Worm (Caenorhabditis elegans) whole organism, L2 larva: ENCODE data around the gene zfp-2.

Experiments used
- C34F6.9 ChIP-seq: fragments of 150-350 bp; optimal IDR thresholded peaks from 2 replicates; lab custom pipeline; 2014; ENCODE audit warnings: missing biosample characterization, missing genetic modification characterization
- F13H6.1 ChIP-seq: sonication (generic microtip); optimal IDR thresholded peaks from 2 replicates; lab custom pipeline; 2016; ENCODE audit warnings: missing genetic modification characterization, missing compliant biosample characterization
- R02D3.7 ChIP-seq: fragments of 150-350 bp; optimal IDR thresholded peaks from 2 replicates; lab custom pipeline; 2014; ENCODE audit warnings: missing biosample characterization, missing genetic modification characterization
- Y55F3AM.14 ChIP-seq: fragments of 200-800 bp; sonication (Bioruptor generic); optimal IDR thresholded peaks from 2 replicates; lab custom pipeline; 2018; ENCODE audit warnings: mild to moderate bottlenecking, missing genetic modification characterization, missing compliant biosample characterization
- ZK546.5 ChIP-seq: sonication (generic microtip); optimal IDR thresholded peaks from 2 replicates; lab custom pipeline; 2017; ENCODE audit warnings: missing biosample characterization, missing genetic modification characterization
- aly-2 ChIP-seq: fragments of 150-350 bp; optimal IDR thresholded peaks from 2 replicates; lab custom pipeline; 2014; ENCODE audit warnings: missing biosample characterization, missing genetic modification characterization
- ama-1 ChIP-seq: fragments of 150-350 bp; optimal IDR thresholded peaks from 2 replicates; lab custom pipeline; 2018; ENCODE audit warnings: inconsistent platforms
- blmp-1 ChIP-seq: sonication (generic microtip); optimal IDR thresholded peaks from 2 replicates; lab custom pipeline; 2017; ENCODE audit warnings: missing genetic modification characterization, mild to moderate bottlenecking, missing compliant biosample characterization, antibody characterized with exemption, moderate library complexity; ENCODE audit not compliant: insufficient read depth
- ceh-16 ChIP-seq: fragments of 150-350 bp; optimal IDR thresholded peaks from 2 replicates; lab custom pipeline; 2014; ENCODE audit warnings: missing biosample characterization, missing genetic modification characterization
- ceh-82 ChIP-seq: fragments of 150-350 bp; optimal IDR thresholded peaks from 2 replicates; lab custom pipeline; 2014; ENCODE audit warnings: missing biosample characterization, missing genetic modification characterization
- dmd-4 ChIP-seq: sonication (generic microtip); optimal IDR thresholded peaks from 2 replicates; lab custom pipeline; 2017; ENCODE audit warnings: missing biosample characterization, missing genetic modification characterization
- egl-27 ChIP-seq: sonication (generic microtip); optimal IDR thresholded peaks from 3 replicates; lab custom pipeline; 2017; ENCODE audit warnings: missing biosample characterization, missing genetic modification reagents, missing genetic modification characterization
- elt-1 ChIP-seq: fragments of 150-350 bp; optimal IDR thresholded peaks from 2 replicates; lab custom pipeline; 2014; ENCODE audit warnings: missing biosample characterization, missing genetic modification characterization
- elt-3 ChIP-seq: sonication (generic microtip); optimal IDR thresholded peaks from 2 replicates; lab custom pipeline; 2017; ENCODE audit warnings: missing biosample characterization, missing genetic modification characterization
- fos-1 ChIP-seq: fragments of 150-350 bp; optimal IDR thresholded peaks from 2 replicates; lab custom pipeline; 2014; ENCODE audit warnings: missing biosample characterization, missing genetic modification characterization
- gmeb-1 ChIP-seq: fragments of 150-350 bp; optimal IDR thresholded peaks from 2 replicates; lab custom pipeline; 2014; ENCODE audit warnings: missing biosample characterization, missing genetic modification characterization
- lin-11 ChIP-seq: fragments of 150-350 bp; sonication (generic microtip); optimal IDR thresholded peaks from 2 replicates; lab custom pipeline; 2014; ENCODE audit warnings: missing biosample characterization, missing genetic modification characterization, inconsistent platforms, mixed read lengths
- lin-13 ChIP-seq: fragments of 150-350 bp; optimal IDR thresholded peaks from 2 replicates; lab custom pipeline; 2014; ENCODE audit warnings: missing biosample characterization, missing genetic modification reagents, missing genetic modification characterization
- lin-39 ChIP-seq: fragments of 150-350 bp; optimal IDR thresholded peaks from 2 replicates; lab custom pipeline; 2014; ENCODE audit warnings: missing biosample characterization, missing genetic modification reagents, missing genetic modification characterization
- lsy-2 ChIP-seq, 2 experiments: fragments of 150-350 bp in 1 of 2; sonication (generic microtip) in 1 of 2; optimal IDR thresholded peaks; 2 replicates each; lab custom pipeline; 2014 to 2017; ENCODE audit warnings: missing biosample characterization in 2 of 2, missing genetic modification characterization in 2 of 2
- mab-5 ChIP-seq: fragments of 150-350 bp; optimal IDR thresholded peaks from 2 replicates; lab custom pipeline; 2014; ENCODE audit warnings: missing biosample characterization, missing genetic modification characterization
- mbf-1 ChIP-seq: sonication (generic microtip); optimal IDR thresholded peaks from 2 replicates; lab custom pipeline; 2017; ENCODE audit warnings: missing biosample characterization, missing genetic modification characterization
- mdl-1 ChIP-seq, 2 experiments: fragments of 150-350 bp in 1 of 2; sonication (generic microtip) in 1 of 2; optimal IDR thresholded peaks; 2 replicates each; lab custom pipeline; 2017; ENCODE audit warnings: missing biosample characterization in 2 of 2, missing genetic modification characterization in 2 of 2
- nhr-10 ChIP-seq: sonication (generic microtip); optimal IDR thresholded peaks from 2 replicates; lab custom pipeline; 2017; ENCODE audit warnings: missing biosample characterization, missing genetic modification characterization
- nhr-11 ChIP-seq: fragments of 150-350 bp; optimal IDR thresholded peaks from 2 replicates; lab custom pipeline; 2014; ENCODE audit warnings: missing biosample characterization, missing genetic modification characterization
- nhr-12 ChIP-seq: fragments of 150-350 bp; optimal IDR thresholded peaks from 2 replicates; lab custom pipeline; 2014; ENCODE audit warnings: missing biosample characterization, missing genetic modification characterization
- nhr-129 ChIP-seq: fragments of 150-350 bp; optimal IDR thresholded peaks from 2 replicates; lab custom pipeline; 2014; ENCODE audit warnings: missing biosample characterization, missing genetic modification characterization
- nhr-21 ChIP-seq: fragments of 150-350 bp; optimal IDR thresholded peaks from 2 replicates; lab custom pipeline; 2014; ENCODE audit warnings: missing biosample characterization, missing genetic modification characterization
- nhr-23 ChIP-seq: fragments of 150-350 bp; optimal IDR thresholded peaks from 2 replicates; lab custom pipeline; 2014; ENCODE audit warnings: missing biosample characterization, missing genetic modification reagents, missing genetic modification characterization
- nhr-237 ChIP-seq: fragments of 150-350 bp; optimal IDR thresholded peaks from 2 replicates; lab custom pipeline; 2014; ENCODE audit warnings: missing biosample characterization, missing genetic modification characterization
- nhr-25 ChIP-seq: fragments of 150-350 bp; sonication (generic microtip); optimal IDR thresholded peaks from 3 replicates; lab custom pipeline; 2014; ENCODE audit warnings: missing biosample characterization, missing genetic modification characterization
- nhr-6 ChIP-seq: fragments of 150-350 bp; optimal IDR thresholded peaks from 2 replicates; lab custom pipeline; 2014; ENCODE audit warnings: missing biosample characterization, missing genetic modification characterization
- nhr-77 ChIP-seq: fragments of 150-350 bp; optimal IDR thresholded peaks from 2 replicates; lab custom pipeline; 2014; ENCODE audit warnings: missing biosample characterization, missing genetic modification characterization
- peb-1 ChIP-seq: fragments of 150-350 bp; optimal IDR thresholded peaks from 2 replicates; lab custom pipeline; 2014; ENCODE audit warnings: missing biosample characterization, missing genetic modification characterization
- sem-4 ChIP-seq: fragments of 150-350 bp; optimal IDR thresholded peaks from 2 replicates; lab custom pipeline; 2014; ENCODE audit warnings: missing biosample characterization, missing genetic modification reagents, missing genetic modification characterization
- skn-1 ChIP-seq: sonication (generic microtip); optimal IDR thresholded peaks from 2 replicates; lab custom pipeline; 2017; ENCODE audit warnings: missing biosample characterization, missing genetic modification characterization
- sma-3 ChIP-seq: sonication (generic microtip); optimal IDR thresholded peaks from 2 replicates; lab custom pipeline; 2016; ENCODE audit warnings: missing genetic modification reagents, missing genetic modification characterization, missing compliant biosample characterization
- sma-9 ChIP-seq, 2 experiments: fragments of 150-350 bp in 1 of 2; sonication (generic microtip) in 1 of 2; optimal IDR thresholded peaks; 2 replicates each; lab custom pipeline; 2014 to 2016; ENCODE audit warnings: missing genetic modification characterization in 2 of 2, mild to moderate bottlenecking in 1 of 2, missing biosample characterization in 1 of 2, missing compliant biosample characterization in 1 of 2, missing genetic modification reagents in 1 of 2, moderate library complexity in 1 of 2
- unc-55 ChIP-seq: fragments of 150-350 bp; sonication (generic microtip); optimal IDR thresholded peaks from 3 replicates; lab custom pipeline; 2014; ENCODE audit warnings: missing biosample characterization, missing genetic modification reagents, missing genetic modification characterization
- zag-1 ChIP-seq: fragments of 150-350 bp; optimal IDR thresholded peaks from 2 replicates; lab custom pipeline; 2014; ENCODE audit warnings: missing biosample characterization, missing genetic modification characterization
- ztf-1 ChIP-seq: fragments of 200-800 bp; sonication (Bioruptor generic); conservative IDR thresholded peaks from 2 replicates; pipeline ENCODE4 v1.3.6; 2022; ENCODE audit warnings: missing genetic modification characterization, missing compliant biosample characterization
- ztf-11 ChIP-seq: sonication (generic microtip); optimal IDR thresholded peaks from 2 replicates; lab custom pipeline; 2017; ENCODE audit warnings: missing biosample characterization, missing genetic modification characterization
- ztf-4 ChIP-seq: fragments of 150-350 bp; optimal IDR thresholded peaks from 2 replicates; lab custom pipeline; 2014; ENCODE audit warnings: missing biosample characterization, missing genetic modification characterization

zfp-2 gene

ce11 chrII:9583461-9583860 lies 26.0 kb downstream of the zfp-2 start, which contains the start of gene wee-1.1:
Gene wee-1.1, minus strand, starts transcription at chrII:9583561.
- TF ChIP-seq ceh-16 (tag; lab: Kevin White, UChicago) (no peak), ama-1 (lab: Kevin White, UChicago) (no peak), nhr-25 (tag; lab: Kevin White, UChicago) (no peak), C34F6.9 (tag; lab: Kevin White, UChicago) (no peak), zag-1 (tag; lab: Kevin White, UChicago) (no peak), lsy-2 (tag; optimal IDR thresholded peaks at IDR 0.05; lab: Kevin White, UChicago) (no peak), R02D3.7 (tag; lab: Kevin White, UChicago) (no peak), lin-11 (tag; lab: Kevin White, UChicago) (no peak), nhr-21 (tag; lab: Kevin White, UChicago) (no peak), sem-4 (no peak), nhr-23 (tag; lab: Kevin White, UChicago) (no peak), nhr-10 (no peak), ztf-1 (no peak), mdl-1 (tag; optimal IDR thresholded peaks at IDR 0.05; lab: Kevin White, UChicago) (no peak)
- TF ChIP-seq, all 48 proteins: peak for 0

ce11 chrII:9586734-9587209 lies 29.3 kb downstream of the zfp-2 start, which contains the start of gene ugt-58:
Gene ugt-58, minus strand, starts transcription at chrII:9586784.
- peak; percentile 50 for TF ChIP-seq sma-3
- TF ChIP-seq gmeb-1 (tag; lab: Kevin White, UChicago) = peak; percentile 36
- TF ChIP-seq Y55F3AM.14 (GFP tag; lab: Kevin White, UChicago) = no peak
- TF ChIP-seq sma-9 (GFP tag; optimal IDR thresholded peaks at IDR 0.05; lab: Kevin White, UChicago) = peak; percentile 65
- TF ChIP-seq sma-9 (tag; optimal IDR thresholded peaks at IDR 0.05; lab: Kevin White, UChicago) = no peak
- no peak for TF ChIP-seq R02D3.7 (tag; lab: Kevin White, UChicago)
- TF ChIP-seq nhr-25 (tag; lab: Kevin White, UChicago) = peak; percentile 64
- TF ChIP-seq fos-1 (tag; lab: Kevin White, UChicago) = peak; percentile 37
- peak; percentile 9 for TF ChIP-seq nhr-21 (tag; lab: Kevin White, UChicago)
- peak; percentile 25 for TF ChIP-seq blmp-1 (tag; lab: Kevin White, UChicago)

DNA sequence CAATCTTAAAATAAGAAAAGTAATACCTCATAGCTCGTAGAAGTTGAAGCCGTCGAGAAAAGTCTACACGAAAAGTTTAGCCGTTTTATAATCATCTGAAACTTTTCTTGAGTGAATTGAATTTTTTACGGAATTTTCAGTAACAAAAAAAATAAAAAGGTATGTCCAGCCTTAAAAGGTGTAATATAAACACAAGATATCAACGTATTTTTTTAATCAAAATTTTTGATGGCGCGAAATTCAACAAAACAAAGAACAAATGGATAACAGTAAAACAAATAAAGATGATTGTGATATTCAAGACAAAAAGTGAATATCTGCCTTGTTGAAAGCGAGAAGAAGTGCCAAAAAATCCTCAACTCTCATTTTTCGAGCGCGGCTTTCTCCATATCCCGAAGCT lies 32.2 kb downstream of the zfp-2 start, which contains the start of gene eral-1:
TSS of gene eral-1 (minus strand) at position 101 of the 400 bp plus-strand sequence.
- TF ChIP-seq ZK546.5 (no peak), zag-1 (tag; lab: Kevin White, UChicago) (no peak)

DNA sequence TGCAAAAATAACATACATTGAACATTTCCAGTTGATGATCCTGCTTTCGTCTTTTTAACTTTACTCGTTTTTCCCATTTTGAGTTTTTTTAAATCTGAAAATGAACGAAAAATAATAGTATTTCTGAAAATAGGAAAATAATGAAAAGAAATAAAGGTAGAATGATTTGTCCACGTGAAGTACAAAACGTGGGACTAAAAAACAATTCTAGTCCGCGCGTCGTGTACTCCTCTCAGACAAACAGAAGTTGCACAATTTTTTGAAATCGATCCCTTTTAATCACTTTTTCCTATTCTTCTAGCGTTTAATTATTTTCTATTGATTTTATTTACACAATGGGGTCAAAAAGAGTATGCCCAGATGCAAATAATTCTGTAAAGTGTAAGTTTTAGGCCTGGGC lies 33.6 kb downstream of the zfp-2 start, which contains the start of the genes E02H1.1 and tag-124:
TSS of gene E02H1.1 (minus strand) at position 94 of the 400 bp plus-strand sequence.
TSS of gene tag-124 (plus strand) at position 222 of the 400 bp plus-strand sequence.
- TF ChIP-seq nhr-12 (tag; lab: Kevin White, UChicago) (no peak), nhr-21 (tag; lab: Kevin White, UChicago) (peak; percentile 66), nhr-129 (tag; lab: Kevin White, UChicago) (peak; percentile 67), R02D3.7 (tag; lab: Kevin White, UChicago) (no peak), nhr-23 (tag; lab: Kevin White, UChicago) (no peak), dmd-4 (tag; lab: Kevin White, UChicago) (no peak), elt-1 (tag; lab: Kevin White, UChicago) (no peak), nhr-10 (no peak), blmp-1 (tag; lab: Kevin White, UChicago) (peak; percentile 12), ztf-1 (no peak), peb-1 (tag; lab: Kevin White, UChicago) (no peak), egl-27 (tag; lab: Kevin White, UChicago) (peak; percentile 38), sma-9 (GFP tag; optimal IDR thresholded peaks at IDR 0.05; lab: Kevin White, UChicago) (peak; percentile 92), sma-9 (tag; optimal IDR thresholded peaks at IDR 0.05; lab: Kevin White, UChicago) (no peak), lin-11 (tag; lab: Kevin White, UChicago) (no peak), ceh-82 (tag; lab: Kevin White, UChicago) (no peak), nhr-11 (tag; lab: Kevin White, UChicago) (no peak), zag-1 (tag; lab: Kevin White, UChicago) (no peak), F13H6.1 (tag; lab: Kevin White, UChicago) (peak; percentile 75), lin-39 (tag; lab: Kevin White, UChicago) (no peak), nhr-6 (tag; lab: Kevin White, UChicago) (peak; percentile 64), aly-2 (no peak), sem-4 (peak; percentile 66), nhr-77 (tag; lab: Kevin White, UChicago) (no peak), sma-3 (peak; percentile 88), Y55F3AM.14 (GFP tag; lab: Kevin White, UChicago) (no peak), mab-5 (tag; lab: Kevin White, UChicago) (peak; percentile 69), elt-3 (no peak), ZK546.5 (no peak), gmeb-1 (tag; lab: Kevin White, UChicago) (peak; percentile 61), ztf-4 (tag; lab: Kevin White, UChicago) (no peak), ceh-16 (tag; lab: Kevin White, UChicago) (no peak), ztf-11 (tag; lab: Kevin White, UChicago) (no peak), unc-55 (GFP tag; lab: Kevin White, UChicago) (peak; percentile 89), nhr-25 (tag; lab: Kevin White, UChicago) (peak; percentile 77), skn-1 (tag; lab: Kevin White, UChicago) (no peak), mbf-1 (no peak), nhr-237 (no peak), lin-13 (GFP tag; lab: Kevin White, UChicago) (peak; percentile 51), lsy-2 (tag; optimal IDR thresholded peaks at IDR 0.05; lab: Kevin White, UChicago) (peak; percentile 67 to 89), C34F6.9 (tag; lab: Kevin White, UChicago) (peak; percentile 81), ama-1 (lab: Kevin White, UChicago) (no peak)
